Fruit fly (Drosophila melanogaster): ENCODE data around the gene fzo.

fzo gene

dm6 chr3R:23203934-23204333 lies at the start of gene fzo:
TSS of gene fzo (minus strand) at chr3R:23204034.
- TF ChIP-seq EcR (GFP tag; optimal IDR thresholded peaks at IDR 0.05) = no peak
- TF ChIP-seq psq (optimal IDR thresholded peaks at IDR 0.05) = no peak
- TF ChIP-seq CG8478 (optimal IDR thresholded peaks at IDR 0.05) = no peak
- TF ChIP-seq Dll (optimal IDR thresholded peaks at IDR 0.05) = no peak
- no peak for TF ChIP-seq pan (optimal IDR thresholded peaks at IDR 0.05)
- TF ChIP-seq usp (GFP tag; optimal IDR thresholded peaks at IDR 0.05) = no peak

- TF ChIP-seq psq (optimal IDR thresholded peaks at IDR 0.05) (no peak), pan (optimal IDR thresholded peaks at IDR 0.05) (no peak), Dll (optimal IDR thresholded peaks at IDR 0.05) (no peak), CG8478 (optimal IDR thresholded peaks at IDR 0.05) (no peak), EcR (GFP tag; optimal IDR thresholded peaks at IDR 0.05) (no peak), usp (GFP tag; optimal IDR thresholded peaks at IDR 0.05) (no peak)
These were observed 47.4 kb upstream of the fzo start, which contains the start of the genes Rad60 and EloA for dm6 chr3R:23251256-23251655. TSS of gene Rad60 (minus strand) at chr3R:23251477. TSS of gene EloA (plus strand) at chr3R:23251563.

- TF ChIP-seq psq (optimal IDR thresholded peaks at IDR 0.05) (no peak), usp (GFP tag; optimal IDR thresholded peaks at IDR 0.05) (no peak), pan (optimal IDR thresholded peaks at IDR 0.05) (no peak), EcR (GFP tag; optimal IDR thresholded peaks at IDR 0.05) (no peak), Dll (optimal IDR thresholded peaks at IDR 0.05) (no peak), CG8478 (optimal IDR thresholded peaks at IDR 0.05) (no peak)
These were observed 45.2 kb upstream of the fzo start, which contains the start of gene CG4467 for dm6 chr3R:23248853-23249573. TSS of gene CG4467 (minus strand) at chr3R:23248903.

- TF ChIP-seq CG8478 (optimal IDR thresholded peaks at IDR 0.05) (no peak), pan (optimal IDR thresholded peaks at IDR 0.05) (no peak), usp (GFP tag; optimal IDR thresholded peaks at IDR 0.05) (no peak), EcR (GFP tag; optimal IDR thresholded peaks at IDR 0.05) (no peak), psq (optimal IDR thresholded peaks at IDR 0.05) (no peak)
These were observed 36.2 kb upstream of the fzo start for dm6 chr3R:23239934-23240632.

- no peak for TF ChIP-seq psq (optimal IDR thresholded peaks at IDR 0.05)
- no peak for TF ChIP-seq usp (GFP tag; optimal IDR thresholded peaks at IDR 0.05)
- TF ChIP-seq CG8478 (optimal IDR thresholded peaks at IDR 0.05) = no peak
- TF ChIP-seq EcR (GFP tag; optimal IDR thresholded peaks at IDR 0.05) = no peak
- TF ChIP-seq pan (optimal IDR thresholded peaks at IDR 0.05) = no peak
- TF ChIP-seq Dll (optimal IDR thresholded peaks at IDR 0.05) = no peak
These were observed 35.2 kb upstream of the fzo start for dm6 chr3R:23239051-23239450.

dm6 chr3R:23228605-23229264 lies 24.9 kb upstream of the fzo start:
- TF ChIP-seq usp (GFP tag; optimal IDR thresholded peaks at IDR 0.05) (no peak), Dll (optimal IDR thresholded peaks at IDR 0.05) (no peak), EcR (GFP tag; optimal IDR thresholded peaks at IDR 0.05) (no peak), CG8478 (optimal IDR thresholded peaks at IDR 0.05) (no peak)

- TF ChIP-seq EcR (GFP tag; optimal IDR thresholded peaks at IDR 0.05) = no peak
- TF ChIP-seq Dll (optimal IDR thresholded peaks at IDR 0.05) = peak; percentile 86
These were observed 22.7 kb upstream of the fzo start, which contains the start of gene cnc for dm6 chr3R:23226521-23227039. TSS of gene cnc (minus strand) at chr3R:23226711.

dm6 chr3R:23225266-23225665 lies 21.4 kb upstream of the fzo start:
- TF ChIP-seq pan (optimal IDR thresholded peaks at IDR 0.05) (no peak), CG8478 (optimal IDR thresholded peaks at IDR 0.05) (no peak), psq (optimal IDR thresholded peaks at IDR 0.05) (no peak), EcR (GFP tag; optimal IDR thresholded peaks at IDR 0.05) (no peak), Dll (optimal IDR thresholded peaks at IDR 0.05) (no peak), usp (GFP tag; optimal IDR thresholded peaks at IDR 0.05) (no peak)

dm6 chr3R:23223151-23223810 lies 19.4 kb upstream of the fzo start:
- TF ChIP-seq EcR (GFP tag; optimal IDR thresholded peaks at IDR 0.05) = no peak

- TF ChIP-seq Dll (optimal IDR thresholded peaks at IDR 0.05) = no peak
- TF ChIP-seq usp (GFP tag; optimal IDR thresholded peaks at IDR 0.05) = no peak
- no peak for TF ChIP-seq psq (optimal IDR thresholded peaks at IDR 0.05)
- TF ChIP-seq CG8478 (optimal IDR thresholded peaks at IDR 0.05) = no peak
- no peak for TF ChIP-seq EcR (GFP tag; optimal IDR thresholded peaks at IDR 0.05)
- TF ChIP-seq pan (optimal IDR thresholded peaks at IDR 0.05) = no peak
These were observed 17.9 kb upstream of the fzo start for dm6 chr3R:23221680-23222148.

dm6 chr3R:23221003-23221679 lies 17.3 kb upstream of the fzo start:
- TF ChIP-seq Dll (optimal IDR thresholded peaks at IDR 0.05) = no peak
- no peak for TF ChIP-seq CG8478 (optimal IDR thresholded peaks at IDR 0.05)
- no peak for TF ChIP-seq psq (optimal IDR thresholded peaks at IDR 0.05)
- TF ChIP-seq EcR (GFP tag; optimal IDR thresholded peaks at IDR 0.05) = no peak
- no peak for TF ChIP-seq usp (GFP tag; optimal IDR thresholded peaks at IDR 0.05)
- no peak for TF ChIP-seq pan (optimal IDR thresholded peaks at IDR 0.05)
